Worm (Caenorhabditis elegans): ENCODE measurements around the gene kbp-3.

Gene kbp-3

DNA sequence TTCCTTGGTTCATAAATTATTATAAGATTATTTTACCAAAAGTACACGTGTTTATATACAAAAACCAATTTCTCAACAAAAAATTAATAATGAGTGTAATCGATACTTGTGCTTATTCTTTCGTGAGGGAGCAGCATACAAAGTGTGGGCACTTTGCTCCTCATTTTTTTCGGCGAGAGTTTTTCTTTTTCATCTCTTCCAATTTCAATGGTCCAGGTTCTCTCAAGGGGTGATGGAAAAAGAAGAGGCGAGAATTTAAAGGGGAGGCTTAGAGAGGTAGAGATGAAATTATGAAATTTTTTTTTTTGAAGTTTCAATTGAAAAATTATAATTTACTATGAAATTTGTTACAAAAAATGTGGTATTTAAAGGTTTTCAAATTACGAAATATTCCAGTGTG, 27.1 kb upstream of the kbp-3 start:
- TF ChIP-seq tra-4 (tag; optimal IDR thresholded peaks at IDR 0.05) = no peak
- no peak for TF ChIP-seq hmg-4 (GFP tag; optimal IDR thresholded peaks at IDR 0.05)
- no peak for TF ChIP-seq F13C5.2 (tag; optimal IDR thresholded peaks at IDR 0.05)
- no peak for TF ChIP-seq scrt-1 (GFP tag; IDR thresholded peaks at IDR 0.05)
- no peak for TF ChIP-seq pes-1 (GFP tag; IDR thresholded peaks at IDR 0.05)
- no peak for TF ChIP-seq flt-1 (GFP tag; IDR thresholded peaks at IDR 0.05)
- no peak for TF ChIP-seq B0310.2 (tag; optimal IDR thresholded peaks at IDR 0.05)
- no peak for TF ChIP-seq ceh-36 (tag; optimal IDR thresholded peaks at IDR 0.05)
- no peak for TF ChIP-seq ceh-13 (GFP tag; optimal IDR thresholded peaks at IDR 0.05)
- TF ChIP-seq tbx-37 (GFP tag; conservative IDR thresholded peaks at IDR 0.05) = no peak

DNA sequence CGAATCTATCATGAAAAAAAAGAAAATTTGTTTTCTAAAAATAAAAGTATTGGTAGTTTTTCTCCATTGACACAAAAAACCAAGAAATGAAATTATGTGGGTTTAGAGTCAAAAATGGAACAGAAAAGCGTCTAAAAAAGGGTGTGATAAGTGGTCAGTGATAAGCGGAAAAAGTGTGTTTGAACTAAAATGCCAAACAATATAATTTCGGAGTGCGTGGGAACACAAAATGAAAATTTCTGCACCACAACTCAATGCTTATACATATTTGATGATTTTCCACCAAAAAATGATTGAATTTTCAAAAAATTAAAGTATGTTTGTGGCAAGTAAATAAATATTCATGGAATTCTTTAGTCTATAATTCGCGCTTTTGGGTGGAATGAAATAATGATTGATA, 25.5 kb upstream of the kbp-3 start:
- TF ChIP-seq ceh-36 (tag; optimal IDR thresholded peaks at IDR 0.05) = no peak
- TF ChIP-seq flt-1 (GFP tag; IDR thresholded peaks at IDR 0.05) = no peak
- no peak for TF ChIP-seq B0310.2 (tag; optimal IDR thresholded peaks at IDR 0.05)
- no peak for TF ChIP-seq ama-1 (optimal IDR thresholded peaks at IDR 0.05)
- TF ChIP-seq aly-1 (tag; optimal IDR thresholded peaks at IDR 0.05) = no peak

DNA sequence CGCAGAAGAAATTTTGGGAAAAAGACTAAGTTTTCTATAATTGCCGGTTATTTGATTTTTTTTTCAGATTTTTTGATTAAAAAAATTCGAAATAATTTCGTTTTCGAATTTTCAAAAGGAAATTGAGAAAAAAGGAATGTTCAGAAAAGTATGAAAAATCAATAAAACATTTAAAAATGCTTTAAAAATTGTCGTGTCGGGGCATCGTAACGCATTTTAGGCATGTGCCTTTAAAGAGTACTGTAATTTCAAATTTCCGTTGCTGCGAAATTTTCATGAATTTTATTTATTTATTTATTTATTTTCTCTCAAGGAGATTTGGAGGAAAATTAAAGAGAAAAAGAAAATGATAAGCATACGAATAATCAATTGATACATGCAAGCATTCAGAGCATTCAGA, 23.8 kb upstream of the kbp-3 start:
- TF ChIP-seq F13C5.2 (tag; optimal IDR thresholded peaks at IDR 0.05) = no peak
- no peak for TF ChIP-seq flt-1 (GFP tag; IDR thresholded peaks at IDR 0.05)
- TF ChIP-seq pes-1 (GFP tag; IDR thresholded peaks at IDR 0.05) = no peak
- no peak for TF ChIP-seq B0310.2 (tag; optimal IDR thresholded peaks at IDR 0.05)
- no peak for TF ChIP-seq tbx-11 (GFP tag; IDR thresholded peaks at IDR 0.05)
- no peak for TF ChIP-seq tra-4 (tag; optimal IDR thresholded peaks at IDR 0.05)
- TF ChIP-seq sea-1 (GFP tag; conservative IDR thresholded peaks at IDR 0.05) = no peak
- no peak for TF ChIP-seq ets-7 (tag; optimal IDR thresholded peaks at IDR 0.05)
- no peak for TF ChIP-seq ama-1 (optimal IDR thresholded peaks at IDR 0.05)
- TF ChIP-seq ceh-13 (GFP tag; optimal IDR thresholded peaks at IDR 0.05) = no peak
- TF ChIP-seq scrt-1 (GFP tag; IDR thresholded peaks at IDR 0.05) = no peak
- no peak for TF ChIP-seq hmbx-1 (tag; optimal IDR thresholded peaks at IDR 0.05)
- no peak for TF ChIP-seq tbx-37 (GFP tag; conservative IDR thresholded peaks at IDR 0.05)
- no peak for TF ChIP-seq aly-1 (tag; optimal IDR thresholded peaks at IDR 0.05)
- TF ChIP-seq ceh-36 (tag; optimal IDR thresholded peaks at IDR 0.05) = no peak
- no peak for TF ChIP-seq hnd-1 (tag; optimal IDR thresholded peaks at IDR 0.05)
- no peak for TF ChIP-seq hmg-4 (GFP tag; optimal IDR thresholded peaks at IDR 0.05)

DNA sequence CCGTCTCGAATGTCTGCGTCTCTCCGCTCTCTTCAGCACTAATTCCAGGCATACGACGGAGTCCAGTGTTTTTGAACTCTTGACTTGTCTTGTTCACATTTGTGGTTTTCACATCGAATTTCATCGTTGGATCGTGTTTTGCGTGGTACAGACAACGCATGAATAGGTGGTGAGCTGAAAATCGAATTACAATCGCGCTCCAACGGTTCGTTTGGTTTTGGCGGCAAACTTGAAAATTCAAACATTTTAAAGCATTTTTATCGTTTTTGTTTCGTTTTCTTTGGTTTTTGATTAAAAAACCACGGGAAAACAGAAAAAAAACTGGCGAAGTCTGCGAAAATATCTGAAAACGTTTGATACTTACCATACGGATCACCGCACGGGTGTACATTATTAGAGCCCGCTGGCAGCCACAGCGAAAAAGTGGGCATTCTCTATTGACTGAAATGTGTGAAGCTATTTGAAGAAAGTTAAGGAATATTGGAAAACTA, 23.2 kb upstream of the kbp-3 start, which contains the start of gene exl-1:
Gene exl-1 (minus strand): TSS at position 441 of the 491 bp plus-strand sequence.
- TF ChIP-seq tbx-37 (GFP tag; conservative IDR thresholded peaks at IDR 0.05) = no peak
- TF ChIP-seq pes-1 (GFP tag; IDR thresholded peaks at IDR 0.05) = no peak
- TF ChIP-seq ama-1 (optimal IDR thresholded peaks at IDR 0.05) = no peak
- TF ChIP-seq tbx-11 (GFP tag; IDR thresholded peaks at IDR 0.05) = no peak
- TF ChIP-seq hmbx-1 (tag; optimal IDR thresholded peaks at IDR 0.05) = no peak
- no peak for TF ChIP-seq F13C5.2 (tag; optimal IDR thresholded peaks at IDR 0.05)
- TF ChIP-seq hnd-1 (tag; optimal IDR thresholded peaks at IDR 0.05) = no peak
- TF ChIP-seq tra-4 (tag; optimal IDR thresholded peaks at IDR 0.05) = no peak
- no peak for TF ChIP-seq ets-7 (tag; optimal IDR thresholded peaks at IDR 0.05)
- TF ChIP-seq hmg-4 (GFP tag; optimal IDR thresholded peaks at IDR 0.05) = no peak
- TF ChIP-seq ceh-36 (tag; optimal IDR thresholded peaks at IDR 0.05) = no peak

DNA sequence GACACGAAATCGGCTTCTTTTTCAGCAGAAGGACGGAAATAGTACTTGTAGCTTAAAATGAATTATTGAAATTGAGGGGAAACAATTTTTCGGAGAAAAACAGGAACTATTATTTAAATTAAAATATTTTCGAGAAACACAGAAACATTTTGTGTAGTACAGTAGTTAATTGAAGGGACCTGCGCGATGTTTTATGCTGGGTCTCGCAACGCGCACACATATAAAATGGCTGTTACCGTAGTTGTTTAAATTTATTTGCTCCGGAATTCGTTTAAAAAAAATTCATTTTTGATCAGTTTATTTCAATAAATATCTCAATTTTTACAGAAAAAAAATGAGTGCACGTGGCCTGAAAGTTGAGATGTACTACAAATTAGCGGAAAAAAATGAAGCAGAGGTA, 20.9 kb upstream of the kbp-3 start, which contains the start of gene dsb-2:
Gene dsb-2 (plus strand): TSS at position 328 of the 400 bp plus-strand sequence.
- no peak for TF ChIP-seq hmbx-1 (tag; optimal IDR thresholded peaks at IDR 0.05)
- TF ChIP-seq hnd-1 (tag; optimal IDR thresholded peaks at IDR 0.05) = no peak
- TF ChIP-seq flt-1 (GFP tag; IDR thresholded peaks at IDR 0.05) = no peak
- no peak for TF ChIP-seq tra-4 (tag; optimal IDR thresholded peaks at IDR 0.05)
- no peak for TF ChIP-seq ceh-13 (GFP tag; optimal IDR thresholded peaks at IDR 0.05)
- TF ChIP-seq ama-1 (optimal IDR thresholded peaks at IDR 0.05) = no peak
- no peak for TF ChIP-seq hmg-4 (GFP tag; optimal IDR thresholded peaks at IDR 0.05)
- no peak for TF ChIP-seq scrt-1 (GFP tag; IDR thresholded peaks at IDR 0.05)
- TF ChIP-seq ets-7 (tag; optimal IDR thresholded peaks at IDR 0.05) = no peak
- no peak for TF ChIP-seq F13C5.2 (tag; optimal IDR thresholded peaks at IDR 0.05)
- no peak for TF ChIP-seq tbx-11 (GFP tag; IDR thresholded peaks at IDR 0.05)
- no peak for TF ChIP-seq tbx-37 (GFP tag; conservative IDR thresholded peaks at IDR 0.05)
- TF ChIP-seq pes-1 (GFP tag; IDR thresholded peaks at IDR 0.05) = no peak
- TF ChIP-seq sea-1 (GFP tag; conservative IDR thresholded peaks at IDR 0.05) = no peak
- no peak for TF ChIP-seq ceh-36 (tag; optimal IDR thresholded peaks at IDR 0.05)

DNA sequence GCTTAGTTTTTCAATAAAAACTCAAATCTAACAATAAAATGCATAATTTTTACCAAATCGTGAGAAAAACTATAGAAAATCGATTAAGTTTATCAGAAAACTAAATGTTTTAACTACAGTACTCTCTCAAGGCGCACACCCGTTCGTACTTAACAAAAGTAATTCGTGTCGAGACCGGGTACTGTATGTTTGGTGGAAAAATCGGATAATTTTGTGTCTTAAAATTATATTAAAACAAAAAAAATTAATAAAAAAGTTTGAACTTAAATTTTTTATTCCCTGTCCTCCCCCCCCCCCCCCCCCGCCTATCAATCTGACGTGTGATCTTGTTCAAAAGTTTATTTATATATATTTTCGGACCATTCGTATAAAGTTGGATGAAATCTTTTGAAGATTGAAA, 18.4 kb upstream of the kbp-3 start, which contains the start of gene F26H11.4:
Gene F26H11.4 (plus strand): TSS at position 301 of the 400 bp plus-strand sequence.
- no peak for TF ChIP-seq sea-1 (GFP tag; conservative IDR thresholded peaks at IDR 0.05)
- TF ChIP-seq aly-1 (tag; optimal IDR thresholded peaks at IDR 0.05) = no peak
- no peak for TF ChIP-seq ceh-13 (GFP tag; optimal IDR thresholded peaks at IDR 0.05)
- no peak for TF ChIP-seq hmg-4 (GFP tag; optimal IDR thresholded peaks at IDR 0.05)
- no peak for TF ChIP-seq hnd-1 (tag; optimal IDR thresholded peaks at IDR 0.05)
- TF ChIP-seq hmbx-1 (tag; optimal IDR thresholded peaks at IDR 0.05) = no peak
- TF ChIP-seq tbx-11 (GFP tag; IDR thresholded peaks at IDR 0.05) = no peak
- TF ChIP-seq tbx-37 (GFP tag; conservative IDR thresholded peaks at IDR 0.05) = no peak
- no peak for TF ChIP-seq ceh-36 (tag; optimal IDR thresholded peaks at IDR 0.05)
- no peak for TF ChIP-seq flt-1 (GFP tag; IDR thresholded peaks at IDR 0.05)
- TF ChIP-seq B0310.2 (tag; optimal IDR thresholded peaks at IDR 0.05) = no peak

DNA sequence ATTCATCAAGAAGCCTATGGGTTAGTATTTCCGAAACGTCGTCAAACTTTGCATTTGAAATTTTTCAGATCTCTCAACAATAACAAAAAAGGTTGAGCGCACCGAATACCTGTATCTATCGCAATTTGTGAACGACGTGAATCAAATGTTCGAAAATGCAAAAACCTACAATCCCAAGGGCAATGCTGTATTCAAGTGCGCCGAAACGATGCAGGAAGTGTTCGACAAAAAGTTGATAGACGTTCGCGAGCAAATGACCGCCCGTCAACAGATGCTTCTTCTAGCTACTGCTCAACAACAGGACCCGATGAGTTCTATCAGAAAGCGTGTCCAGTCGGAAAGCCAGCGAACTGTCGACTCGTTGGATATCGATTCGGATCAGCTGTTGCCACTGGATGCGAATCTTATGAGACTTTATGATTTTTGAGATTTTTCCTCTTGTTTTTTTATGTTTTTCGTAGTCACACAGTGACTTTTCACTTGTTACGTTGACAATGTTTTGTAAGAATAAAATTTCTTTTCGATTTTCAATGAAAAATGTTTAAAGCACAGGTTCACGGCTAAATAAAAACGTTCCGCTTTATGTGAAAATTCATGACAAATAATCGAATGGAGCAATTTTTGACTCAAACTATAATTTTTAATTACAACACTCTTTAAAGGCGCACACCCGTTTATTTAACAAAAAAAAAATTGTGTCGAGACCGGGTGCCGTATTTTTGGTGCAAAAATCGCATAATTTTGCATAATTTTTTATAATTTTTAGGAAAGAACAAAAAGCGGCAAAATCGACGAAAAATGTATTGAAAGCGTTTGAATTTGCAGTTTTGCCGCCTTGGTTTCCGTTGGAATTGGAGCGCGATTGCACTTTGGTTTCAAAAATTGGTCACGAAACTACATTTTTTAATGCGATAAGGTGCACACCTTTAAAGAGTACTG, 17.7 kb upstream of the kbp-3 start:
- no peak for TF ChIP-seq hmbx-1 (tag; optimal IDR thresholded peaks at IDR 0.05)
- TF ChIP-seq scrt-1 (GFP tag; IDR thresholded peaks at IDR 0.05) = no peak
- peak; percentile 73 for TF ChIP-seq ama-1 (optimal IDR thresholded peaks at IDR 0.05)
- TF ChIP-seq flt-1 (GFP tag; IDR thresholded peaks at IDR 0.05) = peak; percentile 25; the same call in 1 of the 2 replicates
- peak; percentile 36 for TF ChIP-seq B0310.2 (tag; optimal IDR thresholded peaks at IDR 0.05)
- TF ChIP-seq aly-1 (tag; optimal IDR thresholded peaks at IDR 0.05) = no peak
- no peak for TF ChIP-seq ets-7 (tag; optimal IDR thresholded peaks at IDR 0.05)
- TF ChIP-seq tbx-11 (GFP tag; IDR thresholded peaks at IDR 0.05) = 0 out of 2 replicates have a peak, but pooled peaks have one; percentile 42
- TF ChIP-seq F13C5.2 (tag; optimal IDR thresholded peaks at IDR 0.05) = no peak
- TF ChIP-seq pes-1 (GFP tag; IDR thresholded peaks at IDR 0.05) = peak; percentile 36; the same call in 1 of the 2 replicates
- peak; percentile 56 for TF ChIP-seq hnd-1 (tag; optimal IDR thresholded peaks at IDR 0.05)
- no peak for TF ChIP-seq tra-4 (tag; optimal IDR thresholded peaks at IDR 0.05)
- no peak for TF ChIP-seq hmg-4 (GFP tag; optimal IDR thresholded peaks at IDR 0.05)
- TF ChIP-seq tbx-37 (GFP tag; conservative IDR thresholded peaks at IDR 0.05) = no peak
- TF ChIP-seq ceh-36 (tag; optimal IDR thresholded peaks at IDR 0.05) = peak; percentile 9
- no peak for TF ChIP-seq ceh-13 (GFP tag; optimal IDR thresholded peaks at IDR 0.05)
- peak; percentile 84 for TF ChIP-seq sea-1 (GFP tag; conservative IDR thresholded peaks at IDR 0.05)

Data from whole organism, early embryonic.